Fruit fly (Drosophila melanogaster) whole organism, embryonic: Measurements from ENCODE around the gene Ir87a.

Source experiments
- Atf3 ChIP-seq: fragments of 200-800 bp; sonication (Bioruptor generic); optimal IDR thresholded peaks from 3 replicates; lab custom pipeline; 2016; ENCODE audit warnings: missing biosample characterization, missing genetic modification characterization
- Bteb2 ChIP-seq: fragments of 200-800 bp; sonication (Bioruptor generic); optimal IDR thresholded peaks from 2 replicates; lab custom pipeline; 2016; ENCODE audit warnings: missing biosample characterization, missing genetic modification characterization
- CG11456 ChIP-seq: fragments of 200-800 bp; sonication (Bioruptor generic); IDR thresholded peaks from 3 replicates; pipeline ENCODE4 v1.3.6; 2022; ENCODE audit warnings: missing biosample characterization, missing genetic modification characterization
- CG11560 ChIP-seq: fragments of 200-800 bp; sonication (Bioruptor generic); IDR thresholded peaks from 3 replicates; pipeline ENCODE4 v1.3.6; 2022; ENCODE audit warnings: missing biosample characterization, missing genetic modification characterization
- CG12219 ChIP-seq: fragments of 200-800 bp; sonication (Bioruptor generic); optimal IDR thresholded peaks from 3 replicates; lab custom pipeline; 2018; ENCODE audit warnings: missing biosample characterization, mild to moderate bottlenecking, missing genetic modification characterization
- CG12659 ChIP-seq: fragments of 200-800 bp; sonication (Bioruptor generic); optimal IDR thresholded peaks from 3 replicates; lab custom pipeline; 2017; ENCODE audit warnings: mild to moderate bottlenecking, missing biosample characterization, missing genetic modification reagents, missing genetic modification characterization
- CG13287 ChIP-seq: fragments of 200-800 bp; sonication (Bioruptor generic); IDR thresholded peaks from 2 replicates; pipeline ENCODE4 v1.3.6; 2022; ENCODE audit warnings: missing biosample characterization, missing genetic modification characterization; ENCODE audit not compliant: partially characterized antibody
- CG13296 ChIP-seq: fragments of 200-800 bp; sonication (Bioruptor generic); optimal IDR thresholded peaks from 3 replicates; lab custom pipeline; 2018; ENCODE audit warnings: missing biosample characterization, mild to moderate bottlenecking, missing genetic modification characterization
- CG14667 ChIP-seq: fragments of 200-800 bp; sonication (Bioruptor generic); IDR thresholded peaks from 2 replicates; pipeline ENCODE4 v1.3.6; 2022; ENCODE audit warnings: missing biosample characterization, missing genetic modification characterization
- CG15696 ChIP-seq: fragments of 200-800 bp; sonication (Bioruptor generic); optimal IDR thresholded peaks from 2 replicates; lab custom pipeline; 2019; ENCODE audit warnings: missing biosample characterization, mild to moderate bottlenecking, missing genetic modification characterization, moderate library complexity
- CG1647 ChIP-seq: fragments of 200-800 bp; sonication (Bioruptor generic); optimal IDR thresholded peaks from 3 replicates; lab custom pipeline; 2016; ENCODE audit warnings: missing biosample characterization, missing genetic modification characterization
- CG2678 ChIP-seq: fragments of 200-800 bp; sonication (Bioruptor generic); optimal IDR thresholded peaks from 3 replicates; lab custom pipeline; 2019; ENCODE audit warnings: missing biosample characterization, mild to moderate bottlenecking, missing genetic modification characterization, moderate library complexity
- CG30431 ChIP-seq: fragments of 200-800 bp; sonication (Bioruptor generic); optimal IDR thresholded peaks from 2 replicates; lab custom pipeline; 2017; ENCODE audit warnings: missing biosample characterization, missing genetic modification characterization
- CG31224 ChIP-seq: fragments of 200-800 bp; sonication (Bioruptor generic); IDR thresholded peaks from 2 replicates; pipeline ENCODE4 v1.3.6; 2022; ENCODE audit warnings: missing biosample characterization, missing genetic modification characterization
- CG3163 ChIP-seq: fragments of 200-800 bp; sonication (Bioruptor generic); optimal IDR thresholded peaks from 3 replicates; lab custom pipeline; 2016; ENCODE audit warnings: missing biosample characterization, missing genetic modification characterization
- CG3838 ChIP-seq: fragments of 200-800 bp; sonication (Bioruptor generic); optimal IDR thresholded peaks from 3 replicates; lab custom pipeline; 2016; ENCODE audit warnings: missing biosample characterization, missing genetic modification characterization
- CG4424 ChIP-seq: fragments of 200-800 bp; sonication (Bioruptor generic); optimal IDR thresholded peaks from 3 replicates; lab custom pipeline; 2016; ENCODE audit warnings: missing biosample characterization, missing genetic modification characterization
- CG6175 ChIP-seq: fragments of 200-800 bp; sonication (Bioruptor generic); IDR thresholded peaks from 3 replicates; pipeline ENCODE4 v1.3.6; 2022; ENCODE audit warnings: missing biosample characterization, missing genetic modification characterization
- CG7963 ChIP-seq: fragments of 200-800 bp; sonication (Bioruptor generic); IDR thresholded peaks from 3 replicates; pipeline ENCODE4 v1.3.6; 2022; ENCODE audit warnings: missing biosample characterization, missing genetic modification characterization; ENCODE audit not compliant: partially characterized antibody
- CG8290 ChIP-seq, 3 experiments: fragments of 200-800 bp; sonication (Bioruptor generic); optimal IDR thresholded peaks; 2 replicates each; lab custom pipeline; 2016 to 2019; ENCODE audit warnings: missing biosample characterization in 3 of 3, missing genetic modification characterization in 3 of 3, mild to moderate bottlenecking in 2 of 3, moderate library complexity in 1 of 3
- CkIIα-i1 ChIP-seq: fragments of 200-800 bp; sonication (Bioruptor generic); IDR thresholded peaks from 2 replicates; pipeline ENCODE4 v1.3.6; 2022; ENCODE audit warnings: missing biosample characterization, missing genetic modification characterization
- Deaf1 ChIP-seq: fragments of 200-800 bp; optimal IDR thresholded peaks from 3 replicates; lab custom pipeline; 2019; ENCODE audit warnings: missing biosample characterization, mild to moderate bottlenecking, missing genetic modification characterization, moderate library complexity
- Dll ChIP-seq: fragments of 200-800 bp; sonication (Bioruptor generic); IDR thresholded peaks from 4 replicates; pipeline ENCODE4 v1.3.6; 2022; ENCODE audit warnings: missing biosample characterization, missing genetic modification characterization; ENCODE audit not compliant: partially characterized antibody
- Elba2 ChIP-seq: fragments of 200-800 bp; sonication (Bioruptor generic); optimal IDR thresholded peaks from 3 replicates; lab custom pipeline; 2016; ENCODE audit warnings: missing biosample characterization, missing genetic modification characterization
- Hmr ChIP-seq: fragments of 200-800 bp; sonication (Bioruptor generic); optimal IDR thresholded peaks from 3 replicates; lab custom pipeline; 2017; ENCODE audit warnings: mild to moderate bottlenecking, missing biosample characterization, missing genetic modification reagents, missing genetic modification characterization
- Mad ChIP-seq: fragments of 200-800 bp; sonication (Bioruptor generic); optimal IDR thresholded peaks from 2 replicates; lab custom pipeline; 2016; ENCODE audit warnings: missing biosample characterization, missing genetic modification characterization
- Med ChIP-seq: fragments of 200-800 bp; sonication (Bioruptor generic); peaks from one replicate; lab custom pipeline; 2016; ENCODE audit warnings: missing biosample characterization, missing genetic modification characterization, mild to moderate bottlenecking, inconsistent platforms, moderate library complexity
- NC2β ChIP-seq: fragments of 200-800 bp; sonication (Bioruptor generic); optimal IDR thresholded peaks from 2 replicates; lab custom pipeline; 2016; ENCODE audit warnings: missing biosample characterization, missing genetic modification characterization
- Pdp1 ChIP-seq, 2 experiments: fragments of 200-800 bp; sonication (Bioruptor generic); optimal IDR thresholded peaks; 3 replicates each; lab custom pipeline; 2016; ENCODE audit warnings: missing biosample characterization in 2 of 2, missing genetic modification characterization in 2 of 2, mild to moderate bottlenecking in 1 of 2, moderate library complexity in 1 of 2
- Ptx1 ChIP-seq: fragments of 200-800 bp; sonication (Bioruptor generic); IDR thresholded peaks from 2 replicates; pipeline ENCODE4 v1.3.6; 2022; ENCODE audit warnings: missing biosample characterization, missing genetic modification characterization
- Rx ChIP-seq: fragments of 200-800 bp; sonication (Bioruptor generic); IDR thresholded peaks from 2 replicates; pipeline ENCODE4 v1.3.6; 2022; ENCODE audit warnings: missing biosample characterization, missing genetic modification characterization
- Scr ChIP-seq: fragments of 200-800 bp; sonication (Bioruptor generic); IDR thresholded peaks from 2 replicates; pipeline ENCODE4 v1.3.6; 2022; ENCODE audit warnings: missing biosample characterization, missing genetic modification characterization; ENCODE audit not compliant: partially characterized antibody
- Sry-β ChIP-seq: fragments of 200-800 bp; sonication (Bioruptor generic); optimal IDR thresholded peaks from 2 replicates; lab custom pipeline; 2018; ENCODE audit warnings: missing biosample characterization, mild to moderate bottlenecking, missing genetic modification characterization, moderate library complexity
- Stat92E ChIP-seq, 3 experiments: fragments of >200 bp in 2 of 3; fragments of 200-800 bp in 1 of 3; sonication (Bioruptor generic) in 1 of 3; optimal IDR thresholded peaks; 2 replicates each; lab custom pipeline; 2017 to 2019; ENCODE audit warnings: missing biosample characterization in 3 of 3, missing genetic modification characterization in 3 of 3, mild to moderate bottlenecking in 1 of 3, moderate library complexity in 1 of 3
- Taf1 ChIP-seq: fragments of 200-800 bp; sonication (Bioruptor generic); IDR thresholded peaks from 2 replicates; pipeline ENCODE4 v1.3.6; 2022; ENCODE audit warnings: missing biosample characterization, missing genetic modification characterization
- bbx ChIP-seq: fragments of 200-800 bp; sonication (Bioruptor generic); IDR thresholded peaks from 2 replicates; pipeline ENCODE4 v1.3.6; 2022; ENCODE audit warnings: missing biosample characterization, missing genetic modification characterization; ENCODE audit not compliant: partially characterized antibody
- ci ChIP-seq: fragments of 200-800 bp; sonication (Bioruptor generic); IDR thresholded peaks from 3 replicates; pipeline ENCODE4 v1.3.6; 2022; ENCODE audit warnings: missing biosample characterization, missing genetic modification characterization
- kay ChIP-seq: fragments of 200-800 bp; sonication (Bioruptor generic); optimal IDR thresholded peaks from 2 replicates; lab custom pipeline; 2016; ENCODE audit warnings: missing biosample characterization, missing genetic modification characterization
- p53 ChIP-seq: fragments of 200-800 bp; sonication (Bioruptor generic); optimal IDR thresholded peaks from 2 replicates; lab custom pipeline; 2016; ENCODE audit warnings: missing biosample characterization, missing genetic modification characterization
- ranshi ChIP-seq: fragments of 200-800 bp; sonication (Bioruptor generic); IDR thresholded peaks from 2 replicates; pipeline ENCODE4 v1.3.6; 2022; ENCODE audit warnings: missing biosample characterization, missing genetic modification characterization
- sim ChIP-seq: fragments of 200-800 bp; sonication (Bioruptor generic); IDR thresholded peaks from 2 replicates; pipeline ENCODE4 v1.3.6; 2022; ENCODE audit warnings: missing biosample characterization, missing genetic modification characterization
- sqz ChIP-seq: fragments of 200-800 bp; sonication (Bioruptor generic); optimal IDR thresholded peaks from 3 replicates; lab custom pipeline; 2018; ENCODE audit warnings: missing biosample characterization, mild to moderate bottlenecking, missing genetic modification characterization
- stc ChIP-seq: fragments of 200-800 bp; sonication (Bioruptor generic); IDR thresholded peaks from 2 replicates; pipeline ENCODE4 v1.3.6; 2022; ENCODE audit warnings: missing biosample characterization, missing genetic modification characterization
- tna ChIP-seq: fragments of 200-800 bp; sonication (Bioruptor generic); IDR thresholded peaks from 2 replicates; pipeline ENCODE4 v1.3.6; 2022; ENCODE audit warnings: missing biosample characterization, missing genetic modification characterization; ENCODE audit not compliant: partially characterized antibody
- trem ChIP-seq: fragments of 200-800 bp; optimal IDR thresholded peaks from 3 replicates; lab custom pipeline; 2019; ENCODE audit warnings: missing biosample characterization, mild to moderate bottlenecking, missing genetic modification characterization, moderate library complexity
- vfl ChIP-seq: fragments of 200-800 bp; sonication (Bioruptor generic); optimal IDR thresholded peaks from 2 replicates; lab custom pipeline; 2016; ENCODE audit warnings: missing biosample characterization, missing genetic modification characterization
- zfh2 ChIP-seq: fragments of 200-800 bp; sonication (Bioruptor generic); optimal IDR thresholded peaks from 2 replicates; lab custom pipeline; 2016; ENCODE audit warnings: missing biosample characterization, missing genetic modification characterization

Ir87a gene

dm6 chr3R:13400902-13401721 lies 19.0 kb upstream of the Ir87a start (continued):
- peak; percentile 86; the same call in 1 of the 2 replicates for TF ChIP-seq stc
- TF ChIP-seq Ptx1, result peak; percentile 90
- TF ChIP-seq sqz (GFP tag; lab: Kevin White, UChicago), result peak; percentile 53
- peak; percentile 77 for TF ChIP-seq CG31224 (GFP tag; lab: Robert Waterston, UW)
- TF ChIP-seq bbx (GFP tag; lab: Robert Waterston, UW), result no peak
- peak; percentile 72 for TF ChIP-seq CG1647
- TF ChIP-seq CG12219 (GFP tag; lab: Kevin White, UChicago), result peak; percentile 88
- peak; percentile 74; the same call in 1 of the 2 replicates for TF ChIP-seq ranshi (GFP tag; lab: Robert Waterston, UW)
- TF ChIP-seq Elba2 (GFP tag; lab: Kevin White, UChicago), result no peak
- TF ChIP-seq p53, result peak; percentile 79

dm6 chr3R:13401722-13402296 lies 18.3 kb upstream of the Ir87a start, which contains the start of gene GILT1:
Gene GILT1, minus strand, starts transcription at chr3R:13401862.
- TF ChIP-seq Bteb2 (GFP tag; lab: Kevin White, UChicago) (no peak), Deaf1 (tag; lab: Kevin White, UChicago) (peak; percentile 13), CG12659 (GFP tag; lab: Kevin White, UChicago) (peak; percentile 18), Med (GFP tag; lab: Kevin White, UChicago) (peak; percentile 59), CG3163 (GFP tag; lab: Kevin White, UChicago) (peak; percentile 91), vfl (GFP tag; lab: Kevin White, UChicago) (no peak), Dll (GFP tag; lab: Robert Waterston, UW) (peak; percentile 28; the same call in 1 of the 4 replicates), CG6175 (no peak), trem (tag; lab: Kevin White, UChicago) (no peak), NC2β (no peak), Pdp1 (GFP tag; optimal IDR thresholded peaks at IDR 0.05; lab: Kevin White, UChicago) (peak in 1 of 2 experiments; percentile 31), Taf1 (GFP tag; lab: Robert Waterston, UW) (no peak), Hmr (GFP tag; lab: Kevin White, UChicago) (no peak), CG4424 (GFP tag; lab: Kevin White, UChicago) (no peak), Sry-β (no peak), ci (GFP tag; lab: Robert Waterston, UW) (peak; percentile 26; the same call in 1 of the 3 replicates), CkIIα-i1 (GFP tag; lab: Robert Waterston, UW) (no peak), CG2678 (tag; lab: Kevin White, UChicago) (peak; percentile 7), CG15696 (tag; lab: Kevin White, UChicago) (no peak), CG13287 (GFP tag; lab: Robert Waterston, UW) (no peak), Atf3 (GFP tag; lab: Kevin White, UChicago) (no peak), sim (GFP tag; lab: Robert Waterston, UW) (0 out of 2 replicates have a peak, but pooled peaks have one; percentile 15), zfh2 (no peak), tna (GFP tag; lab: Robert Waterston, UW) (no peak), Rx (GFP tag; lab: Robert Waterston, UW) (no peak), CG7963 (GFP tag; lab: Robert Waterston, UW) (no peak), CG14667 (no peak), Scr (GFP tag; lab: Robert Waterston, UW) (no peak), kay (peak; percentile 10), Mad (GFP tag; lab: Kevin White, UChicago) (no peak), CG13296 (GFP tag; lab: Kevin White, UChicago) (no peak), CG8290 (GFP tag; optimal IDR thresholded peaks at IDR 0.05; lab: Kevin White, UChicago) (no peak), CG8290 (tag; optimal IDR thresholded peaks at IDR 0.05; lab: Kevin White, UChicago) (no peak), Stat92E (GFP tag; optimal IDR thresholded peaks at IDR 0.05; lab: Kevin White, UChicago) (peak in 1 of 3 experiments; percentile 50), CG11456 (GFP tag; lab: Robert Waterston, UW) (no peak), CG3838 (GFP tag; lab: Kevin White, UChicago) (no peak), CG11560 (no peak), CG30431 (no peak)
